Fruit fly (Drosophila melanogaster) whole organism, wandering third instar larva: Measurements from ENCODE around the gene Rab10.

ENCODE experiments used
- Dfd ChIP-seq: fragments of >200 bp; optimal IDR thresholded peaks from 2 replicates; lab custom pipeline; 2017; ENCODE audit warnings: missing biosample characterization, missing genetic modification characterization
- Hnf4 ChIP-seq: fragments of 200-800 bp; sonication (Bioruptor generic); optimal IDR thresholded peaks from 2 replicates; lab custom pipeline; 2016; ENCODE audit warnings: missing biosample characterization, mild to moderate bottlenecking, missing genetic modification characterization
- N ChIP-seq: fragments of >200 bp; optimal IDR thresholded peaks from 2 replicates; lab custom pipeline; 2018; ENCODE audit warnings: missing biosample characterization, missing external identifiers, missing genetic modification characterization
- br ChIP-seq: fragments of 200-800 bp; sonication (Bioruptor generic); optimal IDR thresholded peaks from 2 replicates; lab custom pipeline; 2016; ENCODE audit warnings: missing biosample characterization, missing genetic modification characterization
- ey ChIP-seq: fragments of 200-800 bp; sonication (Bioruptor generic); optimal IDR thresholded peaks from 2 replicates; lab custom pipeline; 2016; ENCODE audit warnings: missing biosample characterization, missing genetic modification characterization
- h ChIP-seq: fragments of 200-800 bp; sonication (Bioruptor generic); optimal IDR thresholded peaks from 3 replicates; lab custom pipeline; 2016; ENCODE audit warnings: missing biosample characterization, mild to moderate bottlenecking, missing genetic modification characterization
- lola ChIP-seq: fragments of >200 bp; optimal IDR thresholded peaks from 2 replicates; lab custom pipeline; 2017; ENCODE audit warnings: missing biosample characterization, missing genetic modification characterization
- pan ChIP-seq: fragments of >200 bp; optimal IDR thresholded peaks from 2 replicates; lab custom pipeline; 2017
- psq ChIP-seq: fragments of 200-800 bp; sonication (Bioruptor generic); optimal IDR thresholded peaks from 3 replicates; lab custom pipeline; 2017; ENCODE audit warnings: missing biosample characterization, mild to moderate bottlenecking, missing genetic modification characterization, moderate library complexity
- sage ChIP-seq: fragments of 200-800 bp; sonication (Bioruptor generic); optimal IDR thresholded peaks from 2 replicates; lab custom pipeline; 2016; ENCODE audit warnings: missing biosample characterization, mild to moderate bottlenecking, missing genetic modification characterization
- usp ChIP-seq: fragments of >200 bp; optimal IDR thresholded peaks from 2 replicates; lab custom pipeline; 2017; ENCODE audit warnings: missing biosample characterization, missing genetic modification characterization

- TF ChIP-seq Hnf4 (GFP tag; lab: Kevin White, UChicago) (no peak), pan (lab: Kevin White, UChicago) (no peak), psq (GFP tag; lab: Kevin White, UChicago) (no peak), h (GFP tag; lab: Kevin White, UChicago) (peak; percentile 25), br (no peak), lola (GFP tag; lab: Kevin White, UChicago) (no peak), Dfd (GFP tag; lab: Kevin White, UChicago) (no peak), usp (no peak), sage (GFP tag; lab: Kevin White, UChicago) (no peak), N (GFP tag; lab: Kevin White, UChicago) (no peak), ey (no peak)
Observed at dm6 chrX:20256849-20257590, 5.9 kb downstream of the Rab10 start, which contains the start of gene CG17065.
